Fruit fly (Drosophila melanogaster) whole organism, adult: ENCODE data around the gene His3.3B.
A peak's percentile ranks its signal among the peaks of the same experiment; 100 is the strongest.

ENCODE experiments used
- CG11617 ChIP-seq: fragments of 200-800 bp; sonication (Bioruptor generic); optimal IDR thresholded peaks from 2 replicates; lab custom pipeline; 2017; ENCODE audit warnings: mild to moderate bottlenecking, missing biosample characterization, missing genetic modification reagents, missing genetic modification characterization
- CG12768 ChIP-seq: fragments of 200-800 bp; sonication (Bioruptor generic); optimal IDR thresholded peaks from 2 replicates; lab custom pipeline; 2017; ENCODE audit warnings: missing biosample characterization, missing genetic modification characterization, mild to moderate bottlenecking, moderate library complexity, missing genetic modification reagents
- CG14711 ChIP-seq: fragments of 200-800 bp; sonication (Bioruptor generic); optimal IDR thresholded peaks from 2 replicates; lab custom pipeline; 2018; ENCODE audit warnings: missing biosample characterization, mild to moderate bottlenecking, missing genetic modification characterization, moderate library complexity
- CG1620 ChIP-seq: fragments of 200-800 bp; sonication (Bioruptor generic); optimal IDR thresholded peaks from 2 replicates; lab custom pipeline; 2016; ENCODE audit warnings: missing biosample characterization, missing genetic modification characterization
- CG33017 ChIP-seq: fragments of 200-800 bp; sonication (Bioruptor generic); optimal IDR thresholded peaks from 2 replicates; lab custom pipeline; 2018; ENCODE audit warnings: missing biosample characterization, mild to moderate bottlenecking, missing genetic modification characterization, moderate library complexity
- CG5204 ChIP-seq: fragments of 200-800 bp; sonication (Bioruptor generic); optimal IDR thresholded peaks from 2 replicates; lab custom pipeline; 2016; ENCODE audit warnings: missing biosample characterization, missing genetic modification characterization
- CG7045 ChIP-seq: fragments of 200-800 bp; sonication (Bioruptor generic); optimal IDR thresholded peaks from 2 replicates; lab custom pipeline; 2017; ENCODE audit warnings: missing biosample characterization, mild to moderate bottlenecking, missing genetic modification characterization
- CG7101 ChIP-seq: fragments of 200-800 bp; sonication (Bioruptor generic); optimal IDR thresholded peaks from 2 replicates; lab custom pipeline; 2018; ENCODE audit warnings: missing biosample characterization, mild to moderate bottlenecking, missing genetic modification characterization, moderate library complexity
- Clk ChIP-seq: fragments of 200-800 bp; sonication (Bioruptor generic); optimal IDR thresholded peaks from 2 replicates; lab custom pipeline; 2017; ENCODE audit warnings: missing biosample characterization, missing genetic modification characterization
- Crg-1 ChIP-seq: fragments of 200-800 bp; sonication (Bioruptor generic); optimal IDR thresholded peaks from 2 replicates; lab custom pipeline; 2016; ENCODE audit warnings: missing biosample characterization, missing genetic modification characterization
- Hr96 ChIP-seq: fragments of 200-800 bp; sonication (Bioruptor generic); optimal IDR thresholded peaks from 2 replicates; lab custom pipeline; 2016; ENCODE audit warnings: missing biosample characterization, missing genetic modification characterization
- Mnt ChIP-seq: fragments of 200-800 bp; sonication (Bioruptor generic); optimal IDR thresholded peaks from 2 replicates; lab custom pipeline; 2016; ENCODE audit warnings: missing biosample characterization, mild to moderate bottlenecking, missing genetic modification characterization
- bab1 ChIP-seq: fragments of 200-800 bp; sonication (Bioruptor generic); optimal IDR thresholded peaks from 3 replicates; lab custom pipeline; 2019; ENCODE audit warnings: missing biosample characterization, mild to moderate bottlenecking, missing genetic modification characterization, moderate library complexity
- cic ChIP-seq: fragments of 200-800 bp; sonication (Bioruptor generic); optimal IDR thresholded peaks from 2 replicates; lab custom pipeline; 2017; ENCODE audit warnings: missing biosample characterization, mild to moderate bottlenecking, missing genetic modification characterization, moderate library complexity
- cnc ChIP-seq, 2 experiments: fragments of >200 bp; optimal IDR thresholded peaks; 2 replicates each; lab custom pipeline; 2017
- kay ChIP-seq: fragments of 200-800 bp; sonication (Bioruptor generic); peaks from one replicate; lab custom pipeline; 2016; ENCODE audit warnings: missing biosample characterization, missing genetic modification characterization, borderline replicate concordance
- ovo ChIP-seq: fragments of 200-800 bp; sonication (Bioruptor generic); optimal IDR thresholded peaks from 2 replicates; lab custom pipeline; 2016; ENCODE audit warnings: missing biosample characterization, missing genetic modification characterization
- pad ChIP-seq: fragments of 200-800 bp; sonication (Bioruptor generic); optimal IDR thresholded peaks from 3 replicates; lab custom pipeline; 2017; ENCODE audit warnings: missing biosample characterization, missing genetic modification characterization, mild to moderate bottlenecking, moderate library complexity, missing genetic modification reagents
- tj ChIP-seq: fragments of 200-800 bp; sonication (Bioruptor generic); optimal IDR thresholded peaks from 3 replicates; lab custom pipeline; 2017; ENCODE audit warnings: missing biosample characterization, mild to moderate bottlenecking, missing genetic modification characterization, moderate library complexity
- toe ChIP-seq: fragments of 200-800 bp; sonication (Bioruptor generic); optimal IDR thresholded peaks from 2 replicates; lab custom pipeline; 2016; ENCODE audit warnings: missing biosample characterization, missing genetic modification characterization

The His3.3B gene

dm6 chrX:9168273-9168672, 11.8 kb upstream of the His3.3B start:
- TF ChIP-seq CG12768 (no peak), Hr96 (GFP tag; lab: Kevin White, UChicago) (no peak), Clk (GFP tag; lab: Kevin White, UChicago) (no peak)

DNA sequence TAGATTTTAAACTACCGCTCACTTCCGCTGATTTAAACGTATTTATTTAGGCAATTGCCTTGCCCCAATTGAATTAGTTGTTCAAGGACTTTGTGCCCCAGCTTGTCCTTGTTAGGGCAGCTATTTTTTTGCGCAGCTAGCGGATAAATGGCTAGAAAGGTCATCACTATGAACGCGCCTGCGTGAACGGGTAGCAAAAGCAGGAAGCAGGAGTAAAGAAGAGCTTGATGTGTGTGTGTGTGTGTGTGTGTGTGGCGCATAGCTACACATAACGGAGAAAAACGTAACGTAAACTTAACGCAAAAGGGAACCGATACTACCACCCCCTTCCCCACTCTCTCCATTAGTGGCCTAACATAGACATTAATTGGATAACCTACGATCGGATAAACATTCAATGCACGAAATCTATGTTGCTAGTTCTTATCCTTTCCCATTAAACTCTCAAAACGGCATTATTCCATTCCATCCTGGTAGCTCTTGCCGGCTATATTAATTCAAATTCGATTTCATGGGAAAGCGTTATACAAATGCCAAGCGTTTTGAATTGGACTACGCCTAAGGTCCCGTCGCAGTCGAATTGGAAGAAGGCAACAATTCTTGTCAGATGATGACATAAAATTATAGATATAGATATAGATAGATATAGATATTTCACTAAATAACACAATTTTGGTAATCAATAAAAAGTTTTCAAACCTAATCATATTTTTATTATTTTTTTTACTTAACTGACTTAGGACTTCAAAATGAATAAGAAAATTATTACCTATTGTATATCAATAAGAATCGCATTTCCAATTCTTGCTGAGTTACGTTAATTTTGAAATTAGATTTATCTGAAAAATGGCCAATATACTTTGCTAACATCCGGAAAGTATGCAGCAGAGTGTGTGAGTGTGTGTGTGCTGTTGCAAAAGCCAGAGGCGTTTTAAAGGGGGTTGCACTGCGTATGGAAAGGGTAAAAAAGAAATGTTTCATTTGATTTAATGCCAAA, 8.3 kb upstream of the His3.3B start:
- no peak for TF ChIP-seq CG14711 (tag; lab: Kevin White, UChicago)
- TF ChIP-seq Mnt (GFP tag; lab: Kevin White, UChicago) = peak; percentile 11
- TF ChIP-seq bab1 (GFP tag; lab: Kevin White, UChicago) = peak; percentile 4
- TF ChIP-seq Hr96 (GFP tag; lab: Kevin White, UChicago) = no peak
- peak; percentile 93 for TF ChIP-seq pad

dm6 chrX:9163645-9164509, 7.4 kb upstream of the His3.3B start:
- TF ChIP-seq ovo (GFP tag; lab: Kevin White, UChicago) (peak; percentile 54), Clk (GFP tag; lab: Kevin White, UChicago) (no peak), toe (GFP tag; lab: Kevin White, UChicago) (no peak), tj (GFP tag; lab: Kevin White, UChicago) (peak; percentile 27), CG12768 (no peak), CG11617 (no peak), cic (GFP tag; lab: Kevin White, UChicago) (peak; percentile 19), Hr96 (GFP tag; lab: Kevin White, UChicago) (no peak), bab1 (GFP tag; lab: Kevin White, UChicago) (no peak), CG33017 (tag; lab: Kevin White, UChicago) (no peak), CG7101 (tag; lab: Kevin White, UChicago) (no peak), CG1620 (no peak), pad (peak; percentile 97), Mnt (GFP tag; lab: Kevin White, UChicago) (peak; percentile 93), CG14711 (tag; lab: Kevin White, UChicago) (no peak), CG7045 (GFP tag; lab: Kevin White, UChicago) (no peak), cnc (optimal IDR thresholded peaks at IDR 0.05; lab: Kevin White, UChicago) (no peak), CG5204 (GFP tag; lab: Kevin White, UChicago) (no peak), kay (GFP tag; lab: Kevin White, UChicago) (no peak), Crg-1 (GFP tag; lab: Kevin White, UChicago) (no peak)

DNA sequence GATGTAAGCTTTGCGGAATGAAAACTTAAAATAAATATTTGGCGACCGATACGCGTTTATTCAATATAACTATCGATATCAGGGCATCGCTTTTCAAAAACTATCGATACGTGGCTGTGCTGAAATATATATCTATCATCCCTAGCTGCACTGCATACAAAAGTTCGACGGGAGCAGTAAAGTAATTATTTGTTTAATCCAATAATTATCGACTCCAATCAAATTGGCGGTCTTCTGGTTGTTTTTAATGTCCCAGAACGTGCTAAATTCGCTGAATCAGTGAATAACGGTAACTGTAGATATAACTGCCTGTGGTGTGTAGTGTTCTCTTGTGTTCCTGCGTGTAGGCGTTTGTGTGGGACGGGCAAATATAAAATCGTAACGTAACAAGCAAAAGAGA, 6.6 kb upstream of the His3.3B start, which contains the start of gene mei-P26:
Gene mei-P26, plus strand, starts transcription at position 146 of the 400 bp plus-strand sequence.
- peak; percentile 10 for TF ChIP-seq Crg-1 (GFP tag; lab: Kevin White, UChicago)
- peak; percentile 37 for TF ChIP-seq Mnt (GFP tag; lab: Kevin White, UChicago)
- TF ChIP-seq CG14711 (tag; lab: Kevin White, UChicago) = peak; percentile 37
- peak; percentile 11 for TF ChIP-seq ovo (GFP tag; lab: Kevin White, UChicago)
- TF ChIP-seq CG7045 (GFP tag; lab: Kevin White, UChicago) = no peak
- peak; percentile 79 for TF ChIP-seq bab1 (GFP tag; lab: Kevin White, UChicago)

DNA sequence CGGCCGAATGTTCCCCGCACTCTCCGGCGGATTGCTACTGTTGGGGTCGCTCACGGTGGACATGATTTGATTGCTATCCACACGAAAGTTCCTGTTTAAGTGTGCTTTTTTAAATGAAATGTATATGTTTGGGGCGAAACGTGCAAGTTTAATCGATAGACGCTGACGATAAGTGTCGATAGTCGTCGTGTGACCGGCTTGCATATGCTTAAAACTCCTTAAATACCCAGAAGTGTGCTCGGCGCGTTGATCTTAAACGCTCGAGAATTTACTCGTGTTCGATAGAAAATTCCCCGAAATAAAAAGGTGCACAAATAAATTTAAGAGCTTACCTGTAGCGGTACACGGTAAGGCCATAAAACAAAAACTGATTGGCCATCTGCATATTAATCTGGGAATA, 5.4 kb upstream of the His3.3B start, which contains the start of the genes Zpr1 and CG44532:
Gene Zpr1, minus strand, starts transcription at position 179 of the 400 bp plus-strand sequence.
Gene CG44532, plus strand, starts transcription at position 181 of the 400 bp plus-strand sequence.
- peak; percentile 63 for TF ChIP-seq Mnt (GFP tag; lab: Kevin White, UChicago)
- TF ChIP-seq CG33017 (tag; lab: Kevin White, UChicago) = no peak
- TF ChIP-seq Crg-1 (GFP tag; lab: Kevin White, UChicago) = no peak
- no peak for TF ChIP-seq CG11617
- TF ChIP-seq CG7045 (GFP tag; lab: Kevin White, UChicago) = no peak
- TF ChIP-seq CG7101 (tag; lab: Kevin White, UChicago) = no peak

- no peak for TF ChIP-seq tj (GFP tag; lab: Kevin White, UChicago)
- TF ChIP-seq Mnt (GFP tag; lab: Kevin White, UChicago) = peak; percentile 10
- TF ChIP-seq bab1 (GFP tag; lab: Kevin White, UChicago) = peak; percentile 80
These were observed 3.3 kb upstream of the His3.3B start, which contains the start of gene NdufA3 for dm6 chrX:9159736-9160135. TSS of gene NdufA3 (minus strand) at chrX:9160052.
